Fruit fly (Drosophila melanogaster) whole organism: ENCODE data around the gene CCKLR-17D3.

Source experiments
- pan ChIP-seq: fragments of >200 bp; optimal IDR thresholded peaks from 2 replicates; lab custom pipeline; 2017
- psq ChIP-seq: fragments of >200 bp; optimal IDR thresholded peaks from 2 replicates; lab custom pipeline; 2017
- usp ChIP-seq: fragments of >200 bp; optimal IDR thresholded peaks from 2 replicates; lab custom pipeline; 2017; ENCODE audit warnings: missing biosample characterization, missing genetic modification characterization, mixed read lengths

dm6 chrX:18806365-18806764 lies 32.5 kb upstream of the CCKLR-17D3 start, which contains the start of gene CG7058:
- TF ChIP-seq pan, result no peak
- TF ChIP-seq psq (lab: Kevin White, UChicago), result no peak
- no peak for TF ChIP-seq usp (GFP tag; lab: Kevin White, UChicago)
